Fruit fly (Drosophila melanogaster): ENCODE measurements around the gene CG7560.
A peak's percentile ranks its signal among the peaks of the same experiment; 100 is the strongest.

The CG7560 gene

DNA sequence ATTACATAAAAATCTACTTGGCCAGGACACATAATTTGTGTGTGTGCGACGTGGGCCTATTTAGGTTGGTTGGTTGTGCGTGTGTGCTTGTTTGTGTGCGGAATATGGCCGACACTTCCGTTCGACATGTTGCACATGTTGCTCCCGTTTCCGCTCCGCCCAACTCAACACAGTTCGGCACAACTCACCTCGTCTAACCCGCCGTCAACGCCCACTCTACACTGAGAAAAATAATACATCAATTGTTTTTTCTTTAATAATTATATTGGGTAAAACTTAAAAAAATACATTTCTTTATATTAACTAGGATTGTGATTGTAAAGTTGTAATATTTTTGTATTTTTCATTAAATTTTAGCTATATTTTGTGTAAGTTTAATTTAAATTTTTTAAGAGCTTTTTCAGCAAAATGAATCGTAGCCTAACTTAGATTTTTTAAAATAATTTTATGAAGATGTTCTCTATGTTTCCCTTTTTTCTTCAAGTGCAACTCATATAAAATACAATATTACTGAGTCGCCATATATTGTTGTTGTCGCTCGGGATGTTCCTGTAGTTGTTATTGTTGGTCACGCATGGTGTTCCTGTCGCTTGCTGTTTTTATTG lies 26.4 kb upstream of the CG7560 start (continued):
- TF ChIP-seq sim (GFP tag; IDR thresholded peaks at IDR 0.05) (0 out of 2 replicates have a peak, but pooled peaks have one; percentile 15), D19A (tag; optimal IDR thresholded peaks at IDR 0.05) (peak; percentile 59), CTCF (GFP tag; optimal IDR thresholded peaks at IDR 0.05) (no peak), Poxn (GFP tag; IDR thresholded peaks at IDR 0.05) (no peak), prd (optimal IDR thresholded peaks at IDR 0.05) (no peak), prd (GFP tag; IDR thresholded peaks at IDR 0.05) (peak; percentile 58; the same call in 2 of the 3 replicates), CG17568 (GFP tag; optimal IDR thresholded peaks at IDR 0.05) (no peak), CG17359 (tag; optimal IDR thresholded peaks at IDR 0.05) (peak; percentile 56), tll (GFP tag; optimal IDR thresholded peaks at IDR 0.05) (no peak), CG9609 (GFP tag; optimal IDR thresholded peaks at IDR 0.05) (no peak), tap (tag; optimal IDR thresholded peaks at IDR 0.05) (peak; percentile 1), CG2116 (GFP tag; optimal IDR thresholded peaks at IDR 0.05) (no peak), dysf (GFP tag; IDR thresholded peaks at IDR 0.05) (peak; percentile 74), CG8478 (optimal IDR thresholded peaks at IDR 0.05) (no peak), Nf-YB (GFP tag; optimal IDR thresholded peaks at IDR 0.05) (peak; percentile 26), Med (GFP tag) (peak; percentile 53), CG12071 (GFP tag; optimal IDR thresholded peaks at IDR 0.05) (no peak), en (GFP tag; optimal IDR thresholded peaks at IDR 0.05) (no peak), Vsx1 (GFP tag; optimal IDR thresholded peaks at IDR 0.05) (no peak), ind (GFP tag; optimal IDR thresholded peaks at IDR 0.05) (peak; percentile 29), emc (GFP tag; optimal IDR thresholded peaks at IDR 0.05) (no peak), gro (GFP tag; optimal IDR thresholded peaks at IDR 0.05) (no peak), CG11085 (GFP tag; IDR thresholded peaks at IDR 0.05) (no peak), fru (optimal IDR thresholded peaks at IDR 0.05) (no peak), CG8388 (GFP tag; optimal IDR thresholded peaks at IDR 0.05) (peak; percentile 75), CG10462 (GFP tag; optimal IDR thresholded peaks at IDR 0.05) (no peak), CG33213 (GFP tag; optimal IDR thresholded peaks at IDR 0.05) (no peak), ara (GFP tag; IDR thresholded peaks at IDR 0.05) (no peak), CG4854 (GFP tag; optimal IDR thresholded peaks at IDR 0.05) (no peak), Myb (GFP tag; optimal IDR thresholded peaks at IDR 0.05) (no peak), mirr (GFP tag; optimal IDR thresholded peaks at IDR 0.05) (no peak), run (tag; optimal IDR thresholded peaks at IDR 0.05) (peak; percentile 6), Hand (GFP tag; optimal IDR thresholded peaks at IDR 0.05) (peak; percentile 32), Jarid2 (GFP tag; optimal IDR thresholded peaks at IDR 0.05) (no peak), rib (GFP tag; IDR thresholded peaks at IDR 0.05) (no peak), CG4404 (GFP tag; IDR thresholded peaks at IDR 0.05) (0 out of 2 replicates have a peak, but pooled peaks have one; percentile 20), Xbp1 (GFP tag; optimal IDR thresholded peaks at IDR 0.05) (peak; percentile 45), Nf-YA (GFP tag; IDR thresholded peaks at IDR 0.05) (no peak), Gsc (GFP tag; IDR thresholded peaks at IDR 0.05) (no peak), E2f2 (GFP tag; IDR thresholded peaks at IDR 0.05) (no peak), C15 (GFP tag; IDR thresholded peaks at IDR 0.05) (no peak), ranshi (GFP tag; IDR thresholded peaks at IDR 0.05) (no peak), zfh2 (GFP tag; optimal IDR thresholded peaks at IDR 0.05) (no peak), CG13123 (GFP tag; optimal IDR thresholded peaks at IDR 0.05) (no peak), oc (tag; optimal IDR thresholded peaks at IDR 0.05) (no peak), abd-A (tag; optimal IDR thresholded peaks at IDR 0.05) (no peak), sob (GFP tag; IDR thresholded peaks at IDR 0.05) (no peak), hkb (optimal IDR thresholded peaks at IDR 0.05) (no peak), hkb (GFP tag; IDR thresholded peaks at IDR 0.05) (peak; percentile 49), CG32767 (GFP tag; IDR thresholded peaks at IDR 0.05) (no peak), CG1602 (GFP tag; optimal IDR thresholded peaks at IDR 0.05) (peak; percentile 27), B-H2 (GFP tag; optimal IDR thresholded peaks at IDR 0.05) (no peak), btn (GFP tag; optimal IDR thresholded peaks at IDR 0.05) (no peak), CG2120 (GFP tag; optimal IDR thresholded peaks at IDR 0.05) (no peak)
